Fruit fly (Drosophila melanogaster) S2 (cell line): ENCODE data around the gene Pfrx.

ENCODE experiments used
- CG8478 ChIP-seq: fragments of >200 bp; optimal IDR thresholded peaks from 2 replicates; lab custom pipeline; 2018
- CTCF ChIP-seq, 2 experiments: fragments of >200 bp; optimal IDR thresholded peaks; 2 replicates each; lab custom pipeline; 2018

DNA sequence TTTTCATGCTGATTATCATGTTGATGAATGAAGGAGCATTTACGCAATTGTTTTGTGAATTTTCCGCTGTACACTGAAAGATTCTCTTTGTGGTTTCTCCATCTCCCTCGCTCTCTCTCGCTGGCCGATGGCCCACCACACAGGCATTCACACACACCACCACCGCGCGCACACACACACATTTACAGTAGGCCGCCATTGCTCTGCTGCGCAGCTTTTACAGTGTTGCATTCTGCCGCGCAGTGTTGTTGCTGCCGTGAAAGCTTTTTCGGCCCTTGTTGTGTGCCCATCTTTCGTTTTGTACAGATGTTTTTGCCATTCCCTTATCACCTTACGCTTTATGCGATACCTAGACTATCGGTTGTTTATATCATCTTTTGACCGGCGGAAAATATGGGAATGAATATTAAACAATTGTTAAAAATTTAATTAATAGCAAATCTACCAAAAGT lies 1.5 kb downstream of the Pfrx start:
- TF ChIP-seq CTCF (optimal IDR thresholded peaks at IDR 0.05; lab: Kevin White, UChicago) (no peak), CG8478 (no peak)
